Fruit fly (Drosophila melanogaster) Kc167 (cell line): ENCODE measurements around the gene bun.

Experiments used
- Myc ChIP-seq: fragments of >200 bp; optimal IDR thresholded peaks from 2 replicates; lab custom pipeline; 2017; ENCODE audit warnings: missing external identifiers
- h ChIP-seq: fragments of >200 bp; optimal IDR thresholded peaks from 3 replicates; lab custom pipeline; 2018; ENCODE audit warnings: missing external identifiers
- insv ChIP-seq: fragments of >200 bp; optimal IDR thresholded peaks from 3 replicates; lab custom pipeline; 2018; ENCODE audit warnings: missing external identifiers
- psq ChIP-seq: fragments of >200 bp; optimal IDR thresholded peaks from 2 replicates; lab custom pipeline; 2017; ENCODE audit warnings: missing external identifiers
- ttk ChIP-seq: sonication (Bioruptor generic); optimal IDR thresholded peaks from 2 replicates; lab custom pipeline; 2017; ENCODE audit warnings: missing external identifiers

DNA sequence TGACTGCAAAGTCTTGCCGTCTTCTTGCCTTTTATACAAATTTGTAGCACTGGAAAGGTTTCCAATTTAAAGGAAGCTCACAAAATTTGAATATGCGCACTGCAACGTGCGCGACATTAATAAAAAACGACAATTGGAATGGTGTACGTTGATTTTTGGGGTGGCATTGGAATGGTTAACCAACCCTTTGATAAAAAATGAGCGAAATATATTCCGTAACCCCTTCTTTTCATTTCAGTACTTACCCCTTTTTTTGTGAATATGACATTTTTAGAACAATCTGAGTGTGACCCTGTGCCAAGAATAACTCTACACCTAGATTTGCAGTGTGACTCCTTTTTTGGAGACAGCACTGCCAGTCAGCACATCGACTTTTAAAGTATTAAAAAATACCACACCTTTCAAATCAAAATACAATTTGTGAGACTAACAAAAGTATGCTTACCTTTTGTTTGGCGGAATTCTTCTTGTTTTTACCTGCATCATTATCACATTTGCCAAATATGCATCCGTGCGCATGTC, 28.6 kb upstream of the bun start:
- TF ChIP-seq ttk (lab: Kevin White, UChicago) (no peak), psq (no peak), insv (lab: Kevin White, UChicago) (no peak), h (no peak), Myc (lab: Kevin White, UChicago) (no peak)
